Worm (Caenorhabditis elegans): ENCODE measurements around the gene H42K12.3.
A peak's percentile ranks its signal among the peaks of the same experiment; 100 is the strongest.

The H42K12.3 gene

DNA sequence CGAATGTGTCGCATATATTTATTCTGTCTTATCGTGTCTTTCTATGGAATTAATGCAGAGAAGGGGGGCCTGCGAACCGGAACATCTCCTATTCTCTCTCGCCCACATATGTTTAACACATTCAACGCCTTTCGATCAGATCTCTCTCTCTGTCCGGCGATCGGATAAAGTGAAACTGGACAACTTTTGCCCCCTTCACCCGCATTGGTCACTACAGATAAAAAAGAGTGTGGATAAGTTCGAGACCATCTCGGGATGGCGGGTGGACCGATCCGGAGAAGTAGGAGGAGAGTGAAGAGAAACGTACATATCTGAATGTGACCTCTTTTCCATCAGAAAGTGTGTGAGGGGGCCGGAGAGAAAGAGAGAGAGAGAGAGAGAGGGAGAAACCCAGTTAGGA, at the start of gene H42K12.3:
H42K12.3 (plus strand) TSS at position 308 of the 400 bp plus-strand sequence.
- no peak for TF ChIP-seq lin-39 (tag; optimal IDR thresholded peaks at IDR 0.05)
- no peak for TF ChIP-seq elt-1 (tag; optimal IDR thresholded peaks at IDR 0.05)
- TF ChIP-seq nhr-12 (tag; optimal IDR thresholded peaks at IDR 0.05) = no peak
- no peak for TF ChIP-seq mdl-1 (tag; optimal IDR thresholded peaks at IDR 0.05)
- TF ChIP-seq blmp-1 (tag; optimal IDR thresholded peaks at IDR 0.05; ENCODE audit: insufficient read depth) = no peak
- TF ChIP-seq nhr-77 (tag; optimal IDR thresholded peaks at IDR 0.05) = no peak

DNA sequence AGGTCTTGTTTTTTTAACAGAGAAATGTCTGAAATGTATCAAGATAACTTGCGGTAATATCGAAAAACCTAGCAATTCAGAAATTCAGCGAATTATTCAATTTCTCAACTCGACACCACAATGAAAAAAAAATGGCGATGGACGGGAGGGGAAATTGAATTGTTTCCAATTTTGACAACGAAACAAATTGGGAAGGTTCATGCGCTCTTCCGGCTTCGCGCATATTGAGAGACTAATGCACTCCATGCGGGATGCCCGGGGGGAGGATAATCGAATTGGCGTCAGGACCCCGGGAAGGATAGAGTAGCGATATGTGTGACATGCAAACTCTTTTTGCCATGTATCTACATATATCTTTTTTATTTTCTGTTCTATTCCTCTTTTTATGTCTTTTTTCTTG, 45.9 kb upstream of the H42K12.3 start:
- TF ChIP-seq zag-1 (tag; optimal IDR thresholded peaks at IDR 0.05) = peak; percentile 52
- TF ChIP-seq ama-1 (optimal IDR thresholded peaks at IDR 0.05) = no peak

DNA sequence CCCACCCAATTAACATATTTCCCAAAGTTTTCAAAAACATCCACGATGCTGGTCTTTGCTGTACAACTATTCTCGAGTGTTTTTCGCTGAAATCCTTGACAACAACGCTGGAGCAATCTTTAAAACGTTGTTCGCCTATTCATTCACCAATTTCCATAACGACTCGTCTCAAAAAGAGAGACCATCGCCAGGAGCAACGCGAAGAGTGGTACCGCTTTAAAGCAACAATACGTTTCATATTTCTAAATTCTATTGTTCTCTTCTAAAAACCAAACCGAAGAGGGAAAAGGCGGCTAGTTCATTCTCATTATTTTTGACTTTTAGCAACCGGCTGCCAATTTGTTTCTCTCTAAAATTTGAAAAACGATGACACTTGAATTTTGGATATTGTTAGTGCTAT, 40.6 kb upstream of the H42K12.3 start, which contains the start of gene C25G6.1:
C25G6.1 (plus strand) TSS at position 301 of the 400 bp plus-strand sequence.
- TF ChIP-seq mdl-1 (tag; optimal IDR thresholded peaks at IDR 0.05) (no peak), zag-1 (tag; optimal IDR thresholded peaks at IDR 0.05) (no peak), nhr-12 (tag; optimal IDR thresholded peaks at IDR 0.05) (no peak), unc-62 (GFP tag; optimal IDR thresholded peaks at IDR 0.05) (no peak), R02D3.7 (tag; optimal IDR thresholded peaks at IDR 0.05) (no peak), sma-3 (GFP tag; optimal IDR thresholded peaks at IDR 0.05) (no peak), nhr-21 (tag; optimal IDR thresholded peaks at IDR 0.05) (no peak), unc-55 (GFP tag; optimal IDR thresholded peaks at IDR 0.05) (no peak), elt-3 (tag; optimal IDR thresholded peaks at IDR 0.05) (no peak)

DNA sequence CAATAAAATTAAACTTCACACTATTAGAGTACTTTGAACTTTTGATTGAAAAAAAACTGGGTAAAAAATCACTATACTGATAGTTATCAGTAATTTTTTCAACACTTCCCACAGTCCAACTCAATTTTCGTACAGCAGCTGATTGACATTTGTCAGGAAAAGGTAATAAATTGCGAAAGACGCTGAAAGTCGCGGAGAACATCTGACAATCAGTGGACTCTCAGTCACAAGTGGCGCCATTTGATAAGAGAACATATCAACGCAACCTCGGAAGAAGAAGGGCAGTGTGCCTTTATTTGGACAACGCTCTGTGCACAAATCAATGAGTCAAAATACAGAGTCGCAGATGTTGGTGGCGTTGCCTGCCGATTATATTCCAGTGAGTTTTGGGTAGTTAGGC, 38.7 kb upstream of the H42K12.3 start, which contains the start of gene C52B11.5:
C52B11.5 (plus strand) TSS at position 250 of the 400 bp plus-strand sequence.
- TF ChIP-seq crh-2 (tag; optimal IDR thresholded peaks at IDR 0.05) (peak; percentile 21), fos-1 (tag; optimal IDR thresholded peaks at IDR 0.05) (peak; percentile 85), nhr-129 (tag; optimal IDR thresholded peaks at IDR 0.05) (no peak), sma-9 (GFP tag; optimal IDR thresholded peaks at IDR 0.05) (peak; percentile 28), sma-9 (tag; optimal IDR thresholded peaks at IDR 0.05) (no peak), F13H6.1 (tag; optimal IDR thresholded peaks at IDR 0.05) (peak; percentile 5), elt-1 (tag; optimal IDR thresholded peaks at IDR 0.05) (no peak), gmeb-1 (tag; optimal IDR thresholded peaks at IDR 0.05) (peak; percentile 2)

DNA sequence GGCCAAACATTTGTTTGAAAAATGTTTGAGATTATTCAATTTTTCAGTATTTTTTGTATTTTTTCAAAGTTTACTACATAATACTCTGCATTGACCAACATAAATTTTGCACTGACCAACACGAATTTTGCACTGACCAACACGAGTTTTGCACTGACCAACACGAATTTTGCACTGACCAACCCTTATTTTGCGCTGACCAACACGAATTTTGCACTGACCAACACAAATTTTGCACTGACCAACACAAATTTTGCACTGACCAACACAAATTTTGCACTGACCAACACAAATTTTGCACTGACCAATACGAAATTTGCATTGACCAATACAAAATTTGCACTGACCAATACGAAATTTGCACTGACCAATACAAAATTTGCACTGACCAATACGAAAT, 18.3 kb upstream of the H42K12.3 start:
- no peak for TF ChIP-seq lin-11 (tag; optimal IDR thresholded peaks at IDR 0.05)
- TF ChIP-seq unc-55 (GFP tag; optimal IDR thresholded peaks at IDR 0.05) = no peak
- no peak for TF ChIP-seq nhr-237 (tag; optimal IDR thresholded peaks at IDR 0.05)
- no peak for TF ChIP-seq mab-5 (tag; optimal IDR thresholded peaks at IDR 0.05)

DNA sequence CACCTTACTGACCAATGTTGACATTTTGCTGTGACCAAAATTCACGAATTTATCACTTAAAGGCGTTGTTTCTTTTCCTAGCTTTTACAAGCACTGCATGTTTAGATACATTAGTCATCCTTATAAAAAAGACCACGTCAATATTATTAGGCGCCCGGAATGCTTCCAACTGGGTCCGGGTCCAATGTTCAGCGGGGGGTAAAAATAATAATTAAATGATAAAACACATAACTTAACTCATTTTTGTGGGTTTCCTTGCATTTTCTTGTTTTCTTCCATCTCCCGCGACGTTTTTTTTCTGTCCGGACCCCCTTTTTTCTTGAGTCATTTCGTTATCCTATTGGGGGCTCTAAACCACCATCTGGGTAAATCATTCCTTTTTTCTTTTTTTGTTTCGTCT, 17.7 kb upstream of the H42K12.3 start:
- TF ChIP-seq fos-1 (tag; optimal IDR thresholded peaks at IDR 0.05) (no peak), alr-1 (tag; optimal IDR thresholded peaks at IDR 0.05) (no peak), nhr-11 (tag; optimal IDR thresholded peaks at IDR 0.05) (no peak), mab-5 (tag; optimal IDR thresholded peaks at IDR 0.05) (no peak), sma-3 (GFP tag; optimal IDR thresholded peaks at IDR 0.05) (no peak), snpc-4 (tag; optimal IDR thresholded peaks at IDR 0.05) (no peak), sem-4 (tag; optimal IDR thresholded peaks at IDR 0.05) (no peak), elt-1 (tag; optimal IDR thresholded peaks at IDR 0.05) (no peak), gmeb-1 (tag; optimal IDR thresholded peaks at IDR 0.05) (no peak), Y55F3AM.14 (GFP tag; optimal IDR thresholded peaks at IDR 0.05) (no peak), mbf-1 (tag; optimal IDR thresholded peaks at IDR 0.05) (no peak), ztf-4 (tag; optimal IDR thresholded peaks at IDR 0.05) (no peak), nhr-25 (tag; optimal IDR thresholded peaks at IDR 0.05) (no peak), elt-3 (tag; optimal IDR thresholded peaks at IDR 0.05) (no peak), sma-9 (GFP tag; optimal IDR thresholded peaks at IDR 0.05) (no peak), sma-9 (tag; optimal IDR thresholded peaks at IDR 0.05) (no peak), unc-55 (GFP tag; optimal IDR thresholded peaks at IDR 0.05) (no peak), nhr-23 (tag; optimal IDR thresholded peaks at IDR 0.05) (no peak), unc-62 (GFP tag; optimal IDR thresholded peaks at IDR 0.05) (no peak), crh-2 (tag; optimal IDR thresholded peaks at IDR 0.05) (no peak)

Data from whole organism, L2 larva.